Worm (Caenorhabditis elegans): ENCODE results near the gene str-238.
A peak's percentile ranks its signal among the peaks of the same experiment; 100 is the strongest.

The str-238 gene

DNA sequence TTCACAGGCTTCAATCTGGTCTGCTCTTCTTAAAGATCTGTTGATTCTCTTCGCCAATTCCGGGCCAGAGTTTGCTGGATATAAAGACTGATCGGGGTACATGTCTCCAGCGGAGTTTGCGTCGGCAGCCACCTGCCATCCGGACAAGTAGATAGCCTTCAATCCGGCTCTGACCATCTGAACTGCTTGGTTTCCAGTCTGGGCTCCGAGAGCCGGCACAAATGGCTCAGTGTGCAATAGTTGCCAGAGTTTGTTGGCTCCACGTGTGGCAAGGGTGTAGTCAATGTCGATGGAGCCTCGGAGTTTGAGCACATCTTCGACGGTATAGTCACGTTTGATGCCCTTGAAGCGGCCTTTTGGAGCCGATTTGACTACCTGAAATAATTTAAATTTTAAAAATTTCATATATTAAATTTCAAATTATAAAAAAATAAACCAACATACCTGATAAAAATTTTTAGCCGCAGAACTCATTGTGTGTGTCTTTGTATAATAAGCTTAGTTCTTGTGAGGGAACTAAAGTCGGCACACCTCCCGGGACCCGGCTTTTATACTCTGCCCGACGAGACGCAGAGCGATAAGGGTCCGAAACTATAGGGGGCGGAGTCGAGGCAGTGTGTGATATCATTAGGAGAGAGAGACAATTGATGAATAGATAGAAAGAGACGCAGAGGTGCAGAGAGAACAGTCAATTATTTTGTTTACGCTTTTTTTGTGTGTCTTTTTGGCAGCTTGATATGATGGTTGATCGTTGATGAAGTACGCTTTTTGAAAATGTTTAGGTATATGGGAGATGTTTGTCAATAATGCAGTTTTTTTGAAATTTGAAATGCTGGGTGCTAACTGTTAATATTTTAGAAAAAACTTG lies 37.1 kb upstream of the str-238 start, which contains the start of the genes icl-1 and srh-2:
Gene icl-1, minus strand, starts transcription at position 521 of the 868 bp plus-strand sequence.
Gene srh-2, plus strand, starts transcription at position 818 of the 868 bp plus-strand sequence.
- TF ChIP-seq flt-1 (GFP tag; IDR thresholded peaks at IDR 0.05): no peak
- no peak for TF ChIP-seq cog-1 (tag; optimal IDR thresholded peaks at IDR 0.05)
- no peak for TF ChIP-seq ref-1 (GFP tag; conservative IDR thresholded peaks at IDR 0.05)
- no peak for TF ChIP-seq med-1 (GFP tag; optimal IDR thresholded peaks at IDR 0.05; ENCODE audit: insufficient read depth)
- no peak for TF ChIP-seq ztf-23 (GFP tag; IDR thresholded peaks at IDR 0.05)
- no peak for TF ChIP-seq tab-1 (GFP tag; IDR thresholded peaks at IDR 0.05)
- TF ChIP-seq klf-2 (GFP tag; conservative IDR thresholded peaks at IDR 0.05): no peak
- no peak for TF ChIP-seq ztf-29 (GFP tag; IDR thresholded peaks at IDR 0.05)
- TF ChIP-seq T22C8.4 (GFP tag; IDR thresholded peaks at IDR 0.05): no peak

DNA sequence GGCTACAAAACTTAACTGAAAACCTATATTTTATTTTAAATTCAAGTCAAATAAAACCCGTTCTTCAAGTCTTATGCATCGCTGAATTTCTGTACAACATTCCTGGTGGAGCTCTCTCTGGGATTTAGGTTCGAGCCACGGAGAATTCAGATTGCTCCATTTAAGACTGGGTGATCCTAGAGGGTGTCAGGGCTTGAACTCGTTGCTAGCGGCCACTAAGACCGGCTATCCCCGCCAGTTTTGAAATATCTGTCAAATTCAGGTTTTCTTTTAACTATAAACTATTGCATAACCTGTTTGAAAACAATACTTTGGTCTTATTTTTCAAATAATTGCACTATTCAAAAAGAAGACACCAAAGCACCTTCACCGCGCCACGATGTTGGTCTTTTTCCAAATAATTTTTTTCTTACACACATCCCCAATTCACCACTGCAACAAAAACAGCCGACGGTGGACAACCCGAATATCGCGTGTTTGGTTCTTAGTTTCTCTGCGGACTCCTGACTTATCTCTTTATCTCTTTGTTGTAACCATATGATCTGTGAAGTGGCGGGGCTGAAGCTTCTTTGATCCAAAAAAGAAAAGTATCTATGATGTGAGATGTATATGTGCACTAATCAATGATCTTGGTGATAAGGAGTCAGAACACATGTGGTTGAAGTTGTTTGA lies 35.9 kb upstream of the str-238 start:
- TF ChIP-seq flt-1 (GFP tag; IDR thresholded peaks at IDR 0.05) (no peak), klf-2 (GFP tag; conservative IDR thresholded peaks at IDR 0.05) (no peak), ztf-29 (GFP tag; IDR thresholded peaks at IDR 0.05) (no peak), cog-1 (tag; optimal IDR thresholded peaks at IDR 0.05) (no peak), med-1 (GFP tag; optimal IDR thresholded peaks at IDR 0.05; ENCODE audit: insufficient read depth) (no peak), tab-1 (GFP tag; IDR thresholded peaks at IDR 0.05) (no peak), ref-1 (GFP tag; conservative IDR thresholded peaks at IDR 0.05) (no peak), T22C8.4 (GFP tag; IDR thresholded peaks at IDR 0.05) (no peak), ztf-23 (GFP tag; IDR thresholded peaks at IDR 0.05) (no peak)

DNA sequence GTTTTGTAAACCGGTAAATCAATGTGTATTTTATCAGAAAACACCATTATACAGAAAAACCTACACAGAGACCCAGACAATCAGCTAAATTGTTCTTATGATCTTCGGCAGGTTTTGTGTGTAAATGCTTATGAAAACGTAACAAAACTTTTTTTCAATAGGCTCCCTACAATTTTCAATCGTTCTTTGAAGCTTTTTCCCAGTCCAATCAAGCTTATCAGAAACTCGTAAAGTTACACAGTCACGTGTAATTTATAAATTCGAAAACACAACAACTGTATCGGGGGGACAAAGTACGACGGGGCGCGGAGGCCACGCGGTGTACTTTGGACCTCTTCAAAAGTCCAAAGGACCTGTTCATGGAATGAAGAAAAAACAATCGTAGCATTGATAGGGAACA lies 34.6 kb upstream of the str-238 start:
- TF ChIP-seq ztf-29 (GFP tag; IDR thresholded peaks at IDR 0.05) (no peak), med-1 (GFP tag; optimal IDR thresholded peaks at IDR 0.05; ENCODE audit: insufficient read depth) (no peak), ztf-23 (GFP tag; IDR thresholded peaks at IDR 0.05) (no peak), klf-2 (GFP tag; conservative IDR thresholded peaks at IDR 0.05) (no peak), ref-1 (GFP tag; conservative IDR thresholded peaks at IDR 0.05) (no peak), cog-1 (tag; optimal IDR thresholded peaks at IDR 0.05) (no peak), T22C8.4 (GFP tag; IDR thresholded peaks at IDR 0.05) (no peak), flt-1 (GFP tag; IDR thresholded peaks at IDR 0.05) (no peak), tab-1 (GFP tag; IDR thresholded peaks at IDR 0.05) (no peak)

DNA sequence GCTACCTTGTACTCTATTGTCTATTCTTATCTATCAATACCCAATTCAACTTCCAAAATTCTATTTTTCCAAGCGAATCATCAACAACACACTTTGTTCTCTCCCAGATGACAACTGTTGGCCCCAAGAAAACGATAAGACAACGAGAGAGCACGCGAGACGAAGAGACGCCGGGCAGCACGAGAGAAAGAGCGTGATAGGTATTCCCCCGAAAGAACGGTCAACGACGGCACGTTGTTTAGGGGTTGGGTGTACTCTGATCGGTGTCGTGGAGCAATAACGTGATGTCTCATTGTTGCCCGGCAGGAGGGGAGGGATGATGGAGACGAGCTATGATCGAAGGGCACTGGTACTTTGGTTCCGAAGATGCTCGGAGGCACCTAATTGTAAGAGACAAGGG lies 33.5 kb upstream of the str-238 start:
- TF ChIP-seq cog-1 (tag; optimal IDR thresholded peaks at IDR 0.05) (peak; percentile 50), ztf-23 (GFP tag; IDR thresholded peaks at IDR 0.05) (no peak)

DNA sequence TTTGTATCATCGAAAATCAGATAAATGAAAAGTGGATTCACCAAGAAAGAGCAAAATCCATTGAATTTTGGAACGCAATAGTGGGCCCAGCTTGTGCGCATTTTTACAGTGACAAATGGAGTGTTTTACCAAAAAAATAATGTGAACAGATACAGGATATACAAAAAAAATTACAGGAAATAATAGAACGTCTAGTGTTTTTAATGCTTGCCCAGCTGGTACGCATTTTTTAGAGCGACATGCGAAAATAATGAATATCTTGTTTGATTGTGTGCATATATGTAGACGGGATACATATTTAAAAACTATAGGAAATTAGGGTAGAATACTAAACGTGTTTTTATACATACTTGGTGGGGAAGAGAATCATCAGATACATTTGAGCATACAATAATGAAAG lies 28.7 kb upstream of the str-238 start, which contains the start of gene srj-25:
Gene srj-25, minus strand, starts transcription at position 101 of the 400 bp plus-strand sequence.
- TF ChIP-seq ztf-23 (GFP tag; IDR thresholded peaks at IDR 0.05) (no peak), T22C8.4 (GFP tag; IDR thresholded peaks at IDR 0.05) (no peak), ztf-29 (GFP tag; IDR thresholded peaks at IDR 0.05) (no peak), cog-1 (tag; optimal IDR thresholded peaks at IDR 0.05) (no peak), ref-1 (GFP tag; conservative IDR thresholded peaks at IDR 0.05) (no peak), klf-2 (GFP tag; conservative IDR thresholded peaks at IDR 0.05) (no peak), flt-1 (GFP tag; IDR thresholded peaks at IDR 0.05) (no peak), med-1 (GFP tag; optimal IDR thresholded peaks at IDR 0.05; ENCODE audit: insufficient read depth) (no peak), tab-1 (GFP tag; IDR thresholded peaks at IDR 0.05) (no peak)

DNA sequence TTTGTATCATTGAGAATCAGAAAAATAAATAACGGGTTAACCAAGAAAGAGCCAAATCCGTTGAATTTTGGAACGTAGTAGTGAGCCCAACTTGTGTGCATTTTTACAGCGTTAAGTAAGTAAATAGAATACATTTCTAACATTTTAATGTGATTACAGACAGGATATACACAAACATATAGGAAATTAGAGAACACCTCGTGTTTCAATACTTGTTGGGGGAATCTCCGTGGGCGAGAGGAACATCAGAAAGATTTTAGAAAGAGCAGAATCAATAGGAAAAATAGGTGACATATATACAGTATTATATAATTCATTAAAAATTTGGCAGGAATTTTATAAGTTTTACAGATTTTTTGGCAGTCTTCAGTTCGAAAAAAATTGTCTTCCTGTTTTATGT lies 26.1 kb upstream of the str-238 start, which contains the start of gene srj-24:
Gene srj-24, minus strand, starts transcription at position 101 of the 400 bp plus-strand sequence.
- TF ChIP-seq ref-1 (GFP tag; conservative IDR thresholded peaks at IDR 0.05) (no peak), tab-1 (GFP tag; IDR thresholded peaks at IDR 0.05) (no peak), ztf-29 (GFP tag; IDR thresholded peaks at IDR 0.05) (no peak), klf-2 (GFP tag; conservative IDR thresholded peaks at IDR 0.05) (no peak), T22C8.4 (GFP tag; IDR thresholded peaks at IDR 0.05) (no peak), med-1 (GFP tag; optimal IDR thresholded peaks at IDR 0.05; ENCODE audit: insufficient read depth) (no peak), ztf-23 (GFP tag; IDR thresholded peaks at IDR 0.05) (no peak), cog-1 (tag; optimal IDR thresholded peaks at IDR 0.05) (no peak)

DNA sequence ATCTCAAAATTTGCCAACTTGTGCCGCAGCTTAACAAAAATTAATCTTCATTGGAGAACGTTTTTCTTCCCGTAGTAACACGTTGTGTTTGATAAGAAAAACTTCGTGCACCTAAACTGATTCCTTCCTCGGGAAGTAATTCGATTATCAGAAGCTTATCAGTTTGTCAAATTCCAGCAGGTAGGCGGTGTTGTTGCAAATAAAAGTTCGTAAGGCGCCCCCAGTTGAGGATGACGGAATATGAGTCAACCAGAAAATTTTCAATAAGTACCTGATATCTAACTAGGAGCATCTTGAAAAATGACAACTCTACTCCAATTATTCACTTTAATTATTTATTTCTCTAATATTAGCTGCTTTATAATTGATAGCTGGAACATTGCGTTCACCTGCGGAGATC lies 23.0 kb upstream of the str-238 start, which contains the start of gene C05E4.7:
Gene C05E4.7, plus strand, starts transcription at position 301 of the 400 bp plus-strand sequence.
- TF ChIP-seq T22C8.4 (GFP tag; IDR thresholded peaks at IDR 0.05) (no peak), med-1 (GFP tag; optimal IDR thresholded peaks at IDR 0.05; ENCODE audit: insufficient read depth) (no peak), cog-1 (tag; optimal IDR thresholded peaks at IDR 0.05) (no peak), ztf-29 (GFP tag; IDR thresholded peaks at IDR 0.05) (no peak), flt-1 (GFP tag; IDR thresholded peaks at IDR 0.05) (no peak), klf-2 (GFP tag; conservative IDR thresholded peaks at IDR 0.05) (no peak)

DNA sequence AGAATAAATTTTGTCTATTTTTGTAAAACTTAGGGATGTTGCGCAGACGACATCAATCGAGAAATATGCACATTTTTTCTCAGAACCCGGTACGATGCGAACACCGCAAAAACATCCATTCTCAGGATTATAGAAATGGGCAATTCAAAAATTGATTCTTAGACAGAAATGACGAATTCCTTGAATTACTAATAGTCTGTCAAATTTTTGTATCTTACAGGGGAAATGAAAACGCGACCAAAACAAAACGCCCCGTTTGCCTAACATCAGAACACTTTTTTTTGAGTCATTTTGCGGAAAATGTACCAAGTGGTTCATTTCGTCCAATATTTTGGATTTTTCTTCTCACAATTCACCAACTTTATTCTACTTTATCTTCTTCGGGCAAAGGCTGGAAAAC lies 21.5 kb upstream of the str-238 start, which contains the start of gene str-134:
Gene str-134, plus strand, starts transcription at position 301 of the 400 bp plus-strand sequence.
- TF ChIP-seq tab-1 (GFP tag; IDR thresholded peaks at IDR 0.05) (no peak), klf-2 (GFP tag; conservative IDR thresholded peaks at IDR 0.05) (no peak), ztf-23 (GFP tag; IDR thresholded peaks at IDR 0.05) (no peak), cog-1 (tag; optimal IDR thresholded peaks at IDR 0.05) (no peak), T22C8.4 (GFP tag; IDR thresholded peaks at IDR 0.05) (no peak), ztf-29 (GFP tag; IDR thresholded peaks at IDR 0.05) (no peak), ref-1 (GFP tag; conservative IDR thresholded peaks at IDR 0.05) (no peak), flt-1 (GFP tag; IDR thresholded peaks at IDR 0.05) (no peak), med-1 (GFP tag; optimal IDR thresholded peaks at IDR 0.05; ENCODE audit: insufficient read depth) (no peak)

DNA sequence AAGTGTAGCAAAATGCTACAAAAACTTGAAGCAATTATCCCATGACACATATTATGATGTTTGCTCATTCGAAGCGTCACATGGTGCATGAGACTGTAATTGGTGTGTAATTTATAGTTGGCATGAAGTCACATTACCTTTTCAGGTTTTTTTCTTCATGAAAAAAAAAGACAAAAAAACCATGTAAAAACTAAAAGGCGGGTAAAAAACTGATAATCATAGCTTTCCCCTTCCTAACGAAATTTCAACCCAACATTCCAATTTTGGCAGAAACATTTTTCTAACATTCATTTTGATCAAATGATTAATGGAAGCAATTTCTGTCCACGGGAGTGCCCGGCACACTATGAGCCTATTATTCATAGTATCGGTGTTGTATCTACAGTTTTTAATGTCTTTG lies 16.8 kb upstream of the str-238 start, which contains the start of gene sri-4:
Gene sri-4, plus strand, starts transcription at position 301 of the 400 bp plus-strand sequence.
- no peak for TF ChIP-seq ztf-23 (GFP tag; IDR thresholded peaks at IDR 0.05)
- no peak for TF ChIP-seq med-1 (GFP tag; optimal IDR thresholded peaks at IDR 0.05; ENCODE audit: insufficient read depth)
- TF ChIP-seq ztf-29 (GFP tag; IDR thresholded peaks at IDR 0.05): no peak
- TF ChIP-seq klf-2 (GFP tag; conservative IDR thresholded peaks at IDR 0.05): no peak
- no peak for TF ChIP-seq flt-1 (GFP tag; IDR thresholded peaks at IDR 0.05)
- TF ChIP-seq tab-1 (GFP tag; IDR thresholded peaks at IDR 0.05): no peak
